Fruit fly (Drosophila melanogaster) whole organism, prepupa: ENCODE results near the gene CG15356.

Source experiments
- Blimp-1 ChIP-seq: fragments of 200-800 bp; sonication (Bioruptor generic); optimal IDR thresholded peaks from 3 replicates; lab custom pipeline; 2017; ENCODE audit warnings: missing biosample characterization, missing genetic modification characterization, mild to moderate bottlenecking, moderate library complexity, missing genetic modification reagents
- CG10631 ChIP-seq: fragments of 200-800 bp; sonication (Bioruptor generic); optimal IDR thresholded peaks from 2 replicates; lab custom pipeline; 2016; ENCODE audit warnings: missing biosample characterization, missing genetic modification characterization
- CG11294 ChIP-seq: fragments of 200-800 bp; sonication (Bioruptor generic); IDR thresholded peaks from 2 replicates; pipeline ENCODE4 v1.3.6; 2022; ENCODE audit warnings: missing biosample characterization, missing genetic modification characterization
- CG11762 ChIP-seq: fragments of 200-800 bp; sonication (Bioruptor generic); optimal IDR thresholded peaks from 3 replicates; lab custom pipeline; 2016; ENCODE audit warnings: missing biosample characterization, missing genetic modification characterization; ENCODE audit not compliant: insufficient read depth
- CG11902 ChIP-seq: fragments of 200-800 bp; sonication (Bioruptor generic); optimal IDR thresholded peaks from 3 replicates; lab custom pipeline; 2016; ENCODE audit warnings: missing biosample characterization, missing genetic modification characterization
- CG1621 ChIP-seq: fragments of 200-800 bp; sonication (Bioruptor generic); optimal IDR thresholded peaks from 3 replicates; lab custom pipeline; 2018; ENCODE audit warnings: missing biosample characterization, mild to moderate bottlenecking, missing genetic modification characterization
- CG3032 ChIP-seq: fragments of 200-800 bp; optimal IDR thresholded peaks from 2 replicates; lab custom pipeline; 2019; ENCODE audit warnings: missing biosample characterization, mild to moderate bottlenecking, missing genetic modification characterization, moderate library complexity
- CG34406 ChIP-seq: fragments of 200-800 bp; sonication (Bioruptor generic); optimal IDR thresholded peaks from 3 replicates; lab custom pipeline; 2016; ENCODE audit warnings: missing biosample characterization, missing genetic modification characterization
- CG6276 ChIP-seq: fragments of 200-800 bp; sonication (Bioruptor generic); optimal IDR thresholded peaks from 2 replicates; lab custom pipeline; 2017; ENCODE audit warnings: missing biosample characterization, mild to moderate bottlenecking, missing genetic modification characterization
- CG6854 ChIP-seq: fragments of 200-800 bp; sonication (Bioruptor generic); optimal IDR thresholded peaks from 2 replicates; lab custom pipeline; 2017; ENCODE audit warnings: missing biosample characterization, mild to moderate bottlenecking, missing genetic modification characterization
- CG9139 ChIP-seq: fragments of 200-800 bp; sonication (Bioruptor generic); optimal IDR thresholded peaks from 3 replicates; lab custom pipeline; 2017; ENCODE audit warnings: missing biosample characterization, mild to moderate bottlenecking, missing genetic modification characterization
- Eip75B ChIP-seq: fragments of 200-800 bp; sonication (Bioruptor generic); optimal IDR thresholded peaks from 3 replicates; lab custom pipeline; 2016; ENCODE audit warnings: missing biosample characterization, missing genetic modification characterization
- Eip78C ChIP-seq: fragments of 200-800 bp; sonication (Bioruptor generic); peaks from one replicate; lab custom pipeline; 2016; ENCODE audit warnings: missing biosample characterization, missing genetic modification characterization
- Eip93F ChIP-seq: fragments of 200-800 bp; sonication (Bioruptor generic); optimal IDR thresholded peaks from 2 replicates; lab custom pipeline; 2016; ENCODE audit warnings: missing biosample characterization, mild to moderate bottlenecking, missing genetic modification characterization
- Hr39 ChIP-seq: fragments of 200-800 bp; sonication (Bioruptor generic); optimal IDR thresholded peaks from 2 replicates; lab custom pipeline; 2016; ENCODE audit warnings: missing biosample characterization, missing genetic modification characterization
- Hr4 ChIP-seq: fragments of 200-800 bp; sonication (Bioruptor generic); optimal IDR thresholded peaks from 3 replicates; lab custom pipeline; 2016; ENCODE audit warnings: missing biosample characterization, missing genetic modification characterization
- Met ChIP-seq: fragments of 200-800 bp; sonication (Bioruptor generic); optimal IDR thresholded peaks from 3 replicates; lab custom pipeline; 2016; ENCODE audit warnings: missing biosample characterization, missing genetic modification characterization
- Smox ChIP-seq: fragments of 200-800 bp; sonication (Bioruptor generic); optimal IDR thresholded peaks from 3 replicates; lab custom pipeline; 2016; ENCODE audit warnings: missing biosample characterization, missing genetic modification characterization
- Sox102F ChIP-seq: fragments of 200-800 bp; sonication (Bioruptor generic); optimal IDR thresholded peaks from 2 replicates; lab custom pipeline; 2016; ENCODE audit warnings: missing biosample characterization, mild to moderate bottlenecking, missing genetic modification characterization
- Sox15 ChIP-seq: fragments of 200-800 bp; sonication (Bioruptor generic); optimal IDR thresholded peaks from 3 replicates; lab custom pipeline; 2016; ENCODE audit warnings: missing biosample characterization, missing genetic modification characterization
- achi ChIP-seq: fragments of 200-800 bp; sonication (Bioruptor generic); optimal IDR thresholded peaks from 3 replicates; lab custom pipeline; 2016; ENCODE audit warnings: missing biosample characterization, missing genetic modification characterization
- acj6 ChIP-seq: fragments of 200-800 bp; sonication (Bioruptor generic); optimal IDR thresholded peaks from 3 replicates; lab custom pipeline; 2016; ENCODE audit warnings: missing biosample characterization, missing genetic modification characterization
- cyc ChIP-seq: fragments of 200-800 bp; sonication (Bioruptor generic); optimal IDR thresholded peaks from 3 replicates; lab custom pipeline; 2016; ENCODE audit warnings: missing biosample characterization, missing genetic modification characterization
- dac ChIP-seq: fragments of 200-800 bp; sonication (Bioruptor generic); optimal IDR thresholded peaks from 2 replicates; lab custom pipeline; 2017; ENCODE audit warnings: missing biosample characterization, mild to moderate bottlenecking, missing genetic modification characterization
- esn ChIP-seq: fragments of 200-800 bp; sonication (Bioruptor generic); optimal IDR thresholded peaks from 2 replicates; lab custom pipeline; 2016; ENCODE audit warnings: missing biosample characterization, mild to moderate bottlenecking, missing genetic modification characterization, moderate library complexity
- fd59A ChIP-seq: fragments of 200-800 bp; sonication (Bioruptor generic); optimal IDR thresholded peaks from 2 replicates; lab custom pipeline; 2017; ENCODE audit warnings: missing biosample characterization, mild to moderate bottlenecking, missing genetic modification characterization, missing genetic modification reagents
- fd85E ChIP-seq: fragments of 200-800 bp; sonication (Bioruptor generic); optimal IDR thresholded peaks from 3 replicates; lab custom pipeline; 2016; ENCODE audit warnings: missing biosample characterization, missing genetic modification characterization
- fkh ChIP-seq: fragments of 200-800 bp; sonication (Bioruptor generic); optimal IDR thresholded peaks from 3 replicates; lab custom pipeline; 2017; ENCODE audit warnings: missing biosample characterization, mild to moderate bottlenecking, missing genetic modification characterization, moderate library complexity
- lz ChIP-seq: fragments of 200-800 bp; sonication (Bioruptor generic); optimal IDR thresholded peaks from 3 replicates; lab custom pipeline; 2016; ENCODE audit warnings: missing biosample characterization, missing genetic modification characterization
- pdm3 ChIP-seq: fragments of 200-800 bp; sonication (Bioruptor generic); optimal IDR thresholded peaks from 3 replicates; lab custom pipeline; 2016; ENCODE audit warnings: missing biosample characterization, missing genetic modification characterization
- spab ChIP-seq: fragments of 200-800 bp; sonication (Bioruptor generic); optimal IDR thresholded peaks from 2 replicates; lab custom pipeline; 2017; ENCODE audit warnings: missing biosample characterization, mild to moderate bottlenecking, missing genetic modification characterization, missing genetic modification reagents
- svp ChIP-seq: fragments of 200-800 bp; sonication (Bioruptor generic); peaks from one replicate; lab custom pipeline; 2016; ENCODE audit warnings: missing biosample characterization, missing genetic modification characterization
- topi ChIP-seq: fragments of 200-800 bp; sonication (Bioruptor generic); optimal IDR thresholded peaks from 3 replicates; lab custom pipeline; 2016; ENCODE audit warnings: missing biosample characterization, missing genetic modification characterization
- vri ChIP-seq: fragments of 200-800 bp; sonication (Bioruptor generic); optimal IDR thresholded peaks from 3 replicates; lab custom pipeline; 2016; ENCODE audit warnings: missing biosample characterization, mild to moderate bottlenecking, missing genetic modification characterization

Gene CG15356

DNA sequence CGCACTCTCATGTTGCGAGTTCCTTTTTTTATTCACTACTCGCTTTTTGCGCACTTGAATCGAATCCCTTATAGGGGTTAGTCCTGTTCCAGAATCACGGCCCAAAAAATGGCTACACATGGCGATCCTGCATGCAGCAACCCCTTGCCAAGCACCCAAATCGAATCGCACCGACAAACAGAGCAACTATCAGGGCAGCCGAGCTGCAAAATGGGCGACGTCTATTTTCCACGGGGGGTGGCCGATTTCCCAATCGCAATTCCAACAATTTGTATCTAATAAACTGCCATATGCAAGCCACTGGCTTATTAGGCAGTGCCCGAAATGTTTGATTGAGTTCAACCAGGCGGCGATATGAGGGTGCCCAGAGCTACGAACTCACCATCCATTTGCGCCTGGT is 13.3 kb downstream of the CG15356 start:
- TF ChIP-seq Eip78C (GFP tag; lab: Kevin White, UChicago) (no peak), CG3032 (tag; lab: Kevin White, UChicago) (no peak)

DNA sequence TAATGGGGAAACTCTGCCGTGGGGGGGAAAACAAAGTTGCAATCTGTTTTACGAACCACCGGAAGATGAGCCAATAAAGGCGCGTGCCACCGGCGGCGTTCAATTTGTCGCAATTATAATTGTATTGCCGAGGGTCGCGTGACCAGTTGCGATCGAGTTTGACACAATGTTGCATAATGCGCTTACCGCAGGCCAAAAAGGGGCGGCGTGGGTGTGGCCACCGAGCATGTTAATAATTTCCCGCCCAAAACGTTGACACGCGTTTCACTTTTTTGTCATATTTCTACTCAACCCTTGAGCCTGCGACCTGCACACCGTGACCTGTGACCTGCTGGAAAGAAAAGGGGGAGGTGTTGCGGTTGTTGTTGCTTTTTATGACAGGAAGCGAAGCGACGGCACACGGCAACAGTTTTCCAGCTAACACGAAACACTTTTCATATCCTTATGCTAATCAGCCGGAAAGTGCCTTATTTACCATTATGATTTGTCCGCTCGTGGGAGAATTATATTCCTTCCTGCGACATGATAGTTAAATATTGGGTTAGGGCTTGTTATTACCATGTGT is 18.5 kb downstream of the CG15356 start:
- TF ChIP-seq fd85E (GFP tag; lab: Kevin White, UChicago) = no peak
- no peak for TF ChIP-seq CG6854 (GFP tag; lab: Kevin White, UChicago)

DNA sequence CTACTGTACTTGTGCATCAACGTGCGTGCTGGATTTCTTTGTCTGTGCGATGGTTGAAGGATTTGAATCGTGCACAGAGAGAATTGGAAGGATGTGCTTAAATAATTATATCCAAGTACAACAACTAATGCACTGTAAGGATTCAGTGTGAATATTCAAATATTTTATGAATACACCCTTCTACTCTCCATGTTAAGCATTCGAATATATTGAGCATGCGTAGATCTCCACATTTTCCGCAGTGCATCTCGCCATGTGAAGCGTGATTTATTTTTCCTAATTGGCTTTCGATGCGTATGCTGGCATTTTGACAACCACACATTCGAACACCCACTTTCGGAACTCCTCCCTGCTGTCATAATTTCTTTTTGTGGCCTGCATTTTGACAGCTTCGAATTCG is 20.5 kb downstream of the CG15356 start:
- no peak for TF ChIP-seq Sox15 (GFP tag; lab: Kevin White, UChicago)
- TF ChIP-seq Met (GFP tag; lab: Kevin White, UChicago) = peak; percentile 40
- no peak for TF ChIP-seq Eip93F
- TF ChIP-seq CG11294 = no peak
- peak; percentile 13 for TF ChIP-seq Hr39 (GFP tag; lab: Kevin White, UChicago)
- no peak for TF ChIP-seq CG9139
- peak; percentile 64 for TF ChIP-seq svp (GFP tag; lab: Kevin White, UChicago)
- peak; percentile 18 for TF ChIP-seq cyc (GFP tag; lab: Kevin White, UChicago)
- TF ChIP-seq Eip78C (GFP tag; lab: Kevin White, UChicago) = peak; percentile 56
- peak; percentile 36 for TF ChIP-seq esn (GFP tag; lab: Kevin White, UChicago)
- no peak for TF ChIP-seq CG1621 (tag; lab: Kevin White, UChicago)
- TF ChIP-seq lz (GFP tag; lab: Kevin White, UChicago) = no peak
- TF ChIP-seq topi (GFP tag; lab: Kevin White, UChicago) = peak; percentile 11
- no peak for TF ChIP-seq Eip75B (GFP tag; lab: Kevin White, UChicago)
- TF ChIP-seq dac = no peak
- no peak for TF ChIP-seq CG11762 (GFP tag; lab: Kevin White, UChicago)
- TF ChIP-seq pdm3 (GFP tag; lab: Kevin White, UChicago) = no peak
- peak; percentile 12 for TF ChIP-seq Smox

DNA sequence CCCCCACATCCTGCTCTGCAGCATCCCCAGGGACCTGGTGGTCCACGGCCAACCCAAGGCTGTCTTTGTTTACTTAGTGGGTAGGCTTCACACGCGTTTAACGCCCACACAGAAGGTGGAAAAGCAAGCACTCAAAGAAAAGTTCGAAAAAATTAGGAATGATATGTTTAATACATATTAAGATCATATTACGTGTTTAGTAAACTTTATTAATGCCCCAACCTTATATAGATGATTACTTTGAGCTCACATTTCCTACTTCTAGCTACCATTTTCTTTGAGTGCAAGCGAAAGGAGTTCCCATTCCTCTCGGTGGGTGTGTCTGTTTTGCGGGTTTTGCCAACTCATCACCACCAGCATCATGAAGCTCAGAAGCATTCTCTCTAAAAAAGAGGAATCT is 21.1 kb downstream of the CG15356 start:
- TF ChIP-seq CG11902 (GFP tag; lab: Kevin White, UChicago) (no peak), Blimp-1 (no peak), achi (GFP tag; lab: Kevin White, UChicago) (no peak), Met (GFP tag; lab: Kevin White, UChicago) (peak; percentile 4), Sox102F (GFP tag; lab: Kevin White, UChicago) (peak; percentile 18), Hr4 (no peak)

DNA sequence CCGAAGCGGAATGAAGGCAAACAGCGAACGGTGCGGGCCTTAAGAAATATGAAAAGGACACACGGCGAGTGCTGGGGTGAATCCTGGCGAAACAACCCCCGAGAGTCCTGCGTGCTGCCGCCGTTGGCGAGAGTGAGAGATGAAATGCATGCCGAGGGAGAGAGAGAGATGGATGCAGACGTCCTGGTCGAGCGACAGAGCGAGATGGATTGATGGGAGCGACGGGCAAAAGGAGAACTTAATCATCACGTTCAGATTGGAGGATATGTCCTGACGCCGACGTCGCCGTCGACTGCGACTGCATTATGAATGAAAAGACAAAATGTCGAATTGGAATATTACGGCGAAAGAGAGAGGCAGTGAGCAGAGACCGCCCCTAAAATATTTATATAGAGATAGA is 26.0 kb downstream of the CG15356 start:
- TF ChIP-seq fkh (GFP tag; lab: Kevin White, UChicago) (no peak), spab (GFP tag; lab: Kevin White, UChicago) (no peak), CG3032 (tag; lab: Kevin White, UChicago) (no peak), CG10631 (no peak), Eip93F (no peak), achi (GFP tag; lab: Kevin White, UChicago) (no peak), vri (no peak), esn (GFP tag; lab: Kevin White, UChicago) (no peak), CG1621 (tag; lab: Kevin White, UChicago) (no peak), Eip78C (GFP tag; lab: Kevin White, UChicago) (no peak), topi (GFP tag; lab: Kevin White, UChicago) (no peak), CG11294 (no peak), Hr39 (GFP tag; lab: Kevin White, UChicago) (no peak), fd59A (no peak), CG6854 (GFP tag; lab: Kevin White, UChicago) (no peak), acj6 (GFP tag; lab: Kevin White, UChicago) (no peak), CG6276 (GFP tag; lab: Kevin White, UChicago) (no peak), Hr4 (no peak), CG34406 (no peak)
- TF ChIP-seq, all 60 proteins: peak for 0
